Worm (Caenorhabditis elegans): ENCODE data around the gene H10E21.5.

Gene H10E21.5

DNA sequence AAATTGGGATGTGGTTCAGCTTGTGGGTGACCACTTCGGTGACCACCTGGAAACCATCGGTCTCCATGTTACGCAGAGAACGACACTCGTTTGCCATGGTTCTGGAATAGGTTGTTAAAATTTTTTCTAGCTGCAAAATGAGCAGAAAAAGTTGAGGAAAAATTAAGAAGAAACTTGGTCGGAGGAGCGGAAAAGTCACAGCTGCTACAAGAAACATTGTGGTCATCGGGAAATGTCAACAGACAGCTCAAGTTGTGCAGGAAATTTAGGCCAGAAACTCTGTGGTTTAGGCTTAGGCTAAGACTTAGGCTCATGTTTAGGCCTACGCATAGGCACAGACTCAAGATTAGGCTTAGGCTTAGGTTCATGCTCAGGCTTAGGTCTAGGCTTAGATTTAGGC is 42.4 kb upstream of the H10E21.5 start, which contains the start of gene pck-1:
pck-1 (minus strand) TSS at position 101 of the 400 bp plus-strand sequence.
- no peak for TF ChIP-seq nhr-77 (tag; optimal IDR thresholded peaks at IDR 0.05)
- no peak for TF ChIP-seq nhr-23 (tag; optimal IDR thresholded peaks at IDR 0.05)
- no peak for TF ChIP-seq egl-5 (tag; optimal IDR thresholded peaks at IDR 0.05)

DNA sequence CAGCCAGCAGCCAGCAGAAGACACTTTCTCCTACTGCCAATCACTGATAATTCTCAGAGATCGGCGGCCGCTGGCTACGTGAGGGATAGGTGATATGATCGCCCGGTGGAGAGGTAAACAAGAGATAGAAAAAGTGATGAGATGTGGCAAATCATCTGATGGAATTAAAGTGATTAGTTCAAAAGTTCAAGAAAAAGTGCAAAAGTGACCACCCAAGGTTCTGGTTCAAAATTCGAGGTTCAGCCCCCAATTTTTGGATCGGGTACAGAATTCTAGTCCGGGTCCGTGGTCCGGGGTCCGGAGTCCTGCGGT is 41.8 kb upstream of the H10E21.5 start:
- TF ChIP-seq ceh-9 (tag; optimal IDR thresholded peaks at IDR 0.05) (no peak), ztf-4 (tag; optimal IDR thresholded peaks at IDR 0.05) (no peak), lin-39 (tag; optimal IDR thresholded peaks at IDR 0.05) (peak; percentile 24)

DNA sequence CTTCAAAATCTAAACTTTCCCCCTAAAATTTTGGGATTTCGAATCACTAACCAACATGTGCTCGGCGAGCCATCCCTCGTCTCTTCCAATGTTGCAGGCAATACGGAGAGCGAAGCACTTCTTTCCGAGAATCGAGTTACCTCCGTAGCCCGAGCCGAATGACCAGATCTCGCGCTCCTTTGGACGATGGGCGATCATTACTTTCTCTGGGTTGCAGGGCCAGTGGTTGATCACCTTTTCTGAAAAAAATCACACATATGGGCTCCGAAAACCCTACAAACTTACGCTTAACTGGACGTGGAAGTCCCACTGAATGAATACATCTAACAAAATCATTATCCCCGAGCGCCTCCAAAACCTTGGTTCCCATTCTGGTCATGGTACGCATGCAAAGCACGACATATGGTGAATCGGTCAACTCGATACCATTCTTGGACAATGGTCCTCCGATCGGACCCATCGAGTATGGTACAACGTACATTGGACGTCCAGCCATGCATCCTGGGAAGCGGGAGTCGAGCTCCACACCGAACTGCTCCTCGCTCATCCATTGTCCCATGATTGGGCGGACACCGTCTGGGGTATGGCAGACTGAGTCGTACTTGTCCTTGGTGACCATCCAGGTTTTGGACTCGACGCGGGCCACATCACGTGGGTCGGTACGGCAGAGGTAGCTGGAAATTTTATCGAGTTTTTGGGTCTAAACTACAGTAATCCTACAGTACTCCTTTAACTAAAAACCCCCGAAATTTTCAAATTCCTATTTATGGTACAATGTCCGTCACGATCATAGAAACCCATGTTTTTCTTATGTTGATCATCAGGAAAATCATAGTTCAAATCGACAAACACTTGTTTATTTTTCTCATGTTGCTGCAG is 41.2 kb upstream of the H10E21.5 start:
- TF ChIP-seq ama-1 (optimal IDR thresholded peaks at IDR 0.05): peak; percentile 80
- no peak for TF ChIP-seq nhr-76 (tag; optimal IDR thresholded peaks at IDR 0.05)

DNA sequence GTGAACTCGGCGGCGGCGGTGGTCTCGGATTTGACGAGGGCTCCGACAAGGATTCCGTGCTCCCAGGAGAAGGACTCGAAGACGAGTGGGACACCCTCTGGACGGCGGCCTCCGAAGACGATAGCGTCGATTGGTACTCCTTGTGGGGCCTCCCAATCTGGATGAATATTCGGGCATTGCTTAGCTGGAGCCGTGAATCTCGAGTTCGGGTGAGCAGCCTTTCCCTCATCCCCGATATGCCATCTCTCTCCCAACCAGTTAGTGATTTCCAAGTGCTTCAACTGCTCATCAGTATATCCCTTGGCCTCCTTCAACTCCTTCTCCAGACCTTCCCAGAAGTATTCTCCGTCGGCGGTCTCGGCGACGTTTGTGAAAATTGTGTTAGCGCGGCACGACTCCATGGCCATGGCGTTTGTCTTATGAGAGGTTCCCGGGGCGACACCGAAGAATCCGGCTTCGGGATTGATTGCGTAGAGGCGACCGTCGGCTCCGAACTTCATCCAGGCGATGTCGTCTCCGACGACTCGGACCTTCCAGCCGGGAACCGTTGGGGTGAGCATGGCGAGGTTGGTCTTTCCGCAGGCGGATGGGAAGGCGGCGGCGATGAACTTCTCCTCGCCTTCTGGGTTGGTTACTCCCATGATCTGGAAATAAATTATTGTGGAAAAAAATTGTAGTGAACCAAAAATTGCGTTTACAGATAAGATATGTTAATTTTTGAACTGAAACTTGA is 40.0 kb upstream of the H10E21.5 start:
- TF ChIP-seq ama-1 (optimal IDR thresholded peaks at IDR 0.05): peak; percentile 67
- TF ChIP-seq tbx-2 (tag; optimal IDR thresholded peaks at IDR 0.05): peak; percentile 17
- TF ChIP-seq lsy-12 (tag; optimal IDR thresholded peaks at IDR 0.05): no peak

DNA sequence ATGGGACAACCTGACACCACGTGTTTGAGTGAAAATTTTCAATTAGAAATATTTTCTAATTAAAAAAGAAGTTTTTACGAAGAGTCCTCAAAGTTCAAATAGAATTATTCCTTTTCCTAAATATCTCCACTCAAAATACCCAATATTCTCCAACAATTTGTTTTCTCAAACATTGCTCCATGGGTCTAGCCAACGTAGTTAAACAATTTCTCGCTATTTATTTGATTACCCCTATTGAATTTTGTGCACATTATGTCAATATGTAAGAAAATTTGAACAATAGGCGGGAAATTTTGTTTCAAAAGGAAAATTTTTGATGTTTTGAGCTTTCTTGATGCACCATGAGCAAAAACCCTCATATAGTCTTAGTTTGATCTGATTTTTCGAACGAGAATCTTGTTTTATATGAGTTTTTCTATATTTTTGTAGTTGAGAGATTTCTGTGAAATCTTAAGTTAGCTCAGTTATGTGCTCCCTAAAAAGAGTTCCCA is 38.7 kb upstream of the H10E21.5 start:
- peak; percentile 34 for TF ChIP-seq pha-4 (tag; optimal IDR thresholded peaks at IDR 0.05)
- no peak for TF ChIP-seq mml-1 (tag; optimal IDR thresholded peaks at IDR 0.05)
- no peak for TF ChIP-seq ZK546.5 (tag; optimal IDR thresholded peaks at IDR 0.05)
- peak; percentile 13 for TF ChIP-seq lin-39 (tag; optimal IDR thresholded peaks at IDR 0.05)
- peak; percentile 28 for TF ChIP-seq zag-1 (tag; optimal IDR thresholded peaks at IDR 0.05)
- no peak for TF ChIP-seq skn-1 (tag; optimal IDR thresholded peaks at IDR 0.05)
- TF ChIP-seq nhr-23 (tag; optimal IDR thresholded peaks at IDR 0.05): peak; percentile 1
- TF ChIP-seq ama-1 (optimal IDR thresholded peaks at IDR 0.05): peak; percentile 41
- TF ChIP-seq tbx-2 (tag; optimal IDR thresholded peaks at IDR 0.05): peak; percentile 58
- peak in 1 of 3 experiments; percentile 78 for TF ChIP-seq elt-3 (tag; optimal IDR thresholded peaks at IDR 0.05)
- TF ChIP-seq nhr-43 (tag; optimal IDR thresholded peaks at IDR 0.05; ENCODE audit: poor library complexity, severe bottlenecking): peak; percentile 10

DNA sequence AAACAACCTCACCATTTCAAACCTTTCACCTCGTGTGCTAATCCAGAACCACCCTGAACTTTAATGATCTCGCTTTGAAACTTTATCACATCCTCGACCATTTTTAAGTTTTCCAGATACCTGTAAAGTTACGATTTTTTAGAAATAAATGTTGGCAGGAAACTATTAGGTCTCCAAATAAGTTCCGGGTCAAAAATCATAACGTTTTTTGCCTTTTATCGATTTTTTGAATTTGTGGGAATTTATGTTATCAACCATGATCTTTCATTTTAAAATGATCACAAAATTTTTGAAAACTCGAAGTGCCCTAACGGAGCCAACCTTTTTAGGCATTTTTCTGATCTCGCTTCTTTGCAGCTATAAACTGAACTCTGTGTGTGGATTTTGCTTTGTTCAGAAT is 37.3 kb upstream of the H10E21.5 start, which contains the start of gene btb-5:
btb-5 (minus strand) TSS at position 101 of the 400 bp plus-strand sequence.
- TF ChIP-seq nfya-1 (tag; optimal IDR thresholded peaks at IDR 0.05; ENCODE audit: insufficient read depth): no peak

DNA sequence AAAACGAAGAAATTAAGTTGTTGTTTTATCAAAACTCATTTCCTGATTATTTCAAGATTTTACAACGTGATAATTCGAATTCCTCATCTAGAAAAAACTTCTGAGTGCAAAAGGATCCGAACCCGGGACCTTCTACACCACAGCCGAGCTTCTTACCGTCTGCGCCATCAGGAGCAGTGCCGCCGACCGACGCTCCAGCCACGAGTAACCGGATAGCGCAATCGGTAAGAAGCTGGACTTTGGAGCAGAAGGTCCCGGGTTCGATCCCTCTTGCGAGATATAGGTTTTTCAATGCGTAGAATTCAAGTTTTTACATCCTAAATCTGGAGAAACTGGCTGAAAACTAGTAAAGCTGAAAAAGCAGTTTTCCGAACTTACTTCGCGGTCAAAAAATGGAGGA is 29.9 kb upstream of the H10E21.5 start:
- TF ChIP-seq skn-1 (tag; optimal IDR thresholded peaks at IDR 0.05) (no peak), lsy-12 (tag; optimal IDR thresholded peaks at IDR 0.05) (no peak), nhr-237 (tag; optimal IDR thresholded peaks at IDR 0.05) (no peak), snpc-4 (tag; optimal IDR thresholded peaks at IDR 0.05) (no peak), nhr-43 (tag; optimal IDR thresholded peaks at IDR 0.05; ENCODE audit: poor library complexity, severe bottlenecking) (no peak), ceh-82 (tag; optimal IDR thresholded peaks at IDR 0.05) (no peak), ceh-28 (tag; optimal IDR thresholded peaks at IDR 0.05) (no peak), egl-5 (tag; optimal IDR thresholded peaks at IDR 0.05) (no peak), fos-1 (tag; optimal IDR thresholded peaks at IDR 0.05) (no peak), elt-3 (tag; optimal IDR thresholded peaks at IDR 0.05) (no peak), ztf-11 (tag; optimal IDR thresholded peaks at IDR 0.05) (no peak), elt-1 (tag; optimal IDR thresholded peaks at IDR 0.05) (no peak), nhr-76 (tag; optimal IDR thresholded peaks at IDR 0.05) (no peak), pqm-1 (tag; optimal IDR thresholded peaks at IDR 0.05) (no peak), hmg-11 (tag; optimal IDR thresholded peaks at IDR 0.05) (no peak), unc-39 (tag; optimal IDR thresholded peaks at IDR 0.05) (no peak), R02D3.7 (tag; optimal IDR thresholded peaks at IDR 0.05) (no peak), mdl-1 (tag; optimal IDR thresholded peaks at IDR 0.05) (no peak)
